Worm (Caenorhabditis elegans) whole organism, L4 larva: ENCODE results near the gene clec-212.

Experiments
- ama-1 ChIP-seq: fragments of 150-350 bp; optimal IDR thresholded peaks from 2 replicates; lab custom pipeline; 2014; ENCODE audit warnings: inconsistent platforms, mixed read lengths
- duxl-1 ChIP-seq: sonication (generic microtip); optimal IDR thresholded peaks from 2 replicates; lab custom pipeline; 2016; ENCODE audit warnings: mild to moderate bottlenecking, missing genetic modification characterization, moderate library complexity, missing compliant biosample characterization; ENCODE audit not compliant: poor library complexity
- hlh-30 ChIP-seq: sonication (generic microtip); optimal IDR thresholded peaks from 2 replicates; lab custom pipeline; 2017; ENCODE audit warnings: antibody characterized with exemption, mild to moderate bottlenecking, missing genetic modification characterization, missing compliant biosample characterization; ENCODE audit not compliant: insufficient read depth
- set-16 ChIP-seq: fragments of 200-800 bp; sonication (Bioruptor generic); IDR thresholded peaks from 2 replicates; pipeline ENCODE4 v1.3.6; 2022; ENCODE audit warnings: missing genetic modification reagents, missing genetic modification characterization, missing compliant biosample characterization
- ztf-11 ChIP-seq: fragments of 150-350 bp; optimal IDR thresholded peaks from 2 replicates; lab custom pipeline; 2014; ENCODE audit warnings: missing biosample characterization, missing genetic modification characterization
- ztf-7 ChIP-seq: fragments of 150-350 bp; optimal IDR thresholded peaks from 2 replicates; lab custom pipeline; 2014; ENCODE audit warnings: missing biosample characterization, missing genetic modification characterization

DNA sequence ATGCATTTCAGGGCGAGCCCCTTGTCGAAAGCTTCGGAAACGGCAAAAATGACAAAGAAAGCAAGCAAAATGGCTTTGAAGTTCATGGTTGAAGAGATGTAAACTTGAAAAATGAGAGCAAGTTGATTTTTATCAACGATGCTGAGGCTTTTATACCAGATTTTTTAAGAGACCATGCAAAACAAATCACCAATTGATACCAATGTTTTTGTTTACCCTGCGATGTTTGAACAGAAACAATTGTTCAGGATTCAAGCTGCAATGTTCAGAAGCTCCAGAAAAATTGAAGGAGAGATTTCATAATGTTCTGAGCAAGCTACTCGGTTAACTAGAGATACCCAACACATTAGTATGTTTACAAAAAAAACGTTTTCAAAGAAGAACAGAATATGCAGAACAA, 47.9 kb downstream of the clec-212 start, which contains the start of gene C54F6.15:
- TF ChIP-seq ama-1 (lab: Kevin White, UChicago) (no peak), ztf-7 (tag; lab: Kevin White, UChicago) (no peak), ztf-11 (no peak), hlh-30 (tag; lab: Kevin White, UChicago) (no peak), set-16 (GFP tag; lab: Robert Waterston, UW) (no peak), duxl-1 (tag; lab: Kevin White, UChicago) (no peak)
